Worm (Caenorhabditis elegans): ENCODE measurements around the gene skp-1.

skp-1 gene

ce11 chrV:11615948-11616681 is 29.2 kb upstream of the skp-1 start, which contains the start of gene nlp-24:
nlp-24 (plus strand) TSS chrV:11616376.
- TF ChIP-seq swsn-7 (tag; optimal IDR thresholded peaks at IDR 0.05): no peak
- peak; percentile 3 to 8 for TF ChIP-seq lsy-2 (tag; optimal IDR thresholded peaks at IDR 0.05)
- TF ChIP-seq blmp-1 (tag; optimal IDR thresholded peaks at IDR 0.05): peak; percentile 59
- TF ChIP-seq lin-35 (GFP tag; optimal IDR thresholded peaks at IDR 0.05): peak in 1 of 2 experiments; percentile 24
- peak; percentile 72 for TF ChIP-seq nhr-71 (tag; optimal IDR thresholded peaks at IDR 0.05)
- TF ChIP-seq lin-14 (GFP tag; optimal IDR thresholded peaks at IDR 0.05): peak; percentile 59
- peak; percentile 98 for TF ChIP-seq nhr-85 (tag)
- TF ChIP-seq F16B12.6 (tag; optimal IDR thresholded peaks at IDR 0.05): no peak
- TF ChIP-seq ceh-88 (GFP tag; IDR thresholded peaks at IDR 0.05): no peak
- no peak for TF ChIP-seq nhr-237 (tag; optimal IDR thresholded peaks at IDR 0.05)
- peak; percentile 33 for TF ChIP-seq nhr-90 (tag; optimal IDR thresholded peaks at IDR 0.05; ENCODE audit: poor library complexity)
- peak in 5 of 6 experiments; percentile 5 to 78 (median 36) for TF ChIP-seq elt-3 (tag; optimal IDR thresholded peaks at IDR 0.05)
- TF ChIP-seq nhr-20 (tag; optimal IDR thresholded peaks at IDR 0.05): peak; percentile 83
- peak; percentile 72 for TF ChIP-seq snu-23 (GFP tag; optimal IDR thresholded peaks at IDR 0.05)
- no peak for TF ChIP-seq efl-1 (optimal IDR thresholded peaks at IDR 0.05)
- TF ChIP-seq efl-1 (GFP tag; optimal IDR thresholded peaks at IDR 0.05 in 1 of 2): peak in 1 of 2 experiments; percentile 33
- TF ChIP-seq hlh-4 (tag; optimal IDR thresholded peaks at IDR 0.05): no peak
- TF ChIP-seq vab-15 (tag; optimal IDR thresholded peaks at IDR 0.05): no peak
- peak; percentile 75 for TF ChIP-seq grh-1 (GFP tag; IDR thresholded peaks at IDR 0.05)
- no peak for TF ChIP-seq lin-13 (GFP tag; optimal IDR thresholded peaks at IDR 0.05)
- TF ChIP-seq tbx-2 (tag; optimal IDR thresholded peaks at IDR 0.05): peak; percentile 12
- TF ChIP-seq dpl-1 (GFP tag; optimal IDR thresholded peaks at IDR 0.05): peak in 1 of 3 experiments; percentile 26
- peak; percentile 31; the same call in 1 of the 2 replicates for TF ChIP-seq nhr-19 (GFP tag; conservative IDR thresholded peaks at IDR 0.05)

DNA sequence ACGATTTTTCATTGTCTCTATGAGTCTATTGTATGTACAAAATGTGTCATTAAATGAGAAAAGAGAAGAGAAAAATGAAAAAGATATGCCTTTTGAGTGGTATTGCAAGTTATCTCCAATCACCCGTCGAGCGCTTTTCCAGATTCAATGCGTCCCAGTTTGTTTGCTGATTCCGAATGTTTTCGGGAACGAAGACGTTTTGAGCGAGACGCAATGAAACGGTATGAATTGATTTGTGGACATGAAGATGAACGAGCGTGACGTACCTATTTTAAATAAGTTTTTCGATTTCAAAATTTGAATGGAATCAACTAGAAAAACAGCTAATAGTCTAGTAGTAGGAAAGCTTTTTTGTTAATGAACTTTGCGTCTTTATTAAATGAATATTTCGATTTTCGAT is 28.5 kb upstream of the skp-1 start:
- TF ChIP-seq efl-3 (GFP tag; optimal IDR thresholded peaks at IDR 0.05) (no peak), nhr-85 (tag) (peak; percentile 62), ama-1 (optimal IDR thresholded peaks at IDR 0.05) (peak; percentile 26), elt-3 (tag; optimal IDR thresholded peaks at IDR 0.05) (peak in 1 of 6 experiments; percentile 22)

DNA sequence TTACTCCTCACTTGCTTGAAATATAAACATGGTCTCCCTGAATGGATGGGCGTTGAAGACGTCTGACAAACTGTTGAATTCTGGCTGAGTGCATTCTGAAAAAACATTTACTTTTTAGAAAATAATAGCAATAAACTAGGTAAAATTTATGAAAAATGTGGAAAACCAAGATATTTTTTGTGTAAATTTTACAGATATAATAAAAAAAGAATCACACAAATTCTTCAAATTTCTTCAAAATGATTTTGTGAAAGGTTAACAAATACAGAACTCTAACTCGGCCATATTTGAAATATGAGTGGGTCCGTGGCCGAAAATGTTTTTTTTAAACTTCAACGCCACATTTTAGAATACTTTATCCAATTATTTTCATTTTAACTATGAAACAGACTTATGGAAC is 27.1 kb upstream of the skp-1 start, which contains the start of gene glb-15:
Gene glb-15, minus strand, starts transcription at position 101 of the 400 bp plus-strand sequence.
- TF ChIP-seq mef-2 (tag; optimal IDR thresholded peaks at IDR 0.05) (no peak), unc-86 (tag; optimal IDR thresholded peaks at IDR 0.05) (no peak), nhr-85 (tag) (no peak), zag-1 (tag; optimal IDR thresholded peaks at IDR 0.05) (no peak), mdl-1 (tag; optimal IDR thresholded peaks at IDR 0.05) (no peak), pag-3 (tag; optimal IDR thresholded peaks at IDR 0.05; ENCODE audit: borderline replicate concordance, insufficient read depth) (no peak), ets-5 (GFP tag; IDR thresholded peaks at IDR 0.05) (no peak), lin-35 (GFP tag; optimal IDR thresholded peaks at IDR 0.05) (no peak), jun-1 (tag; optimal IDR thresholded peaks at IDR 0.05) (no peak), ztf-4 (tag; optimal IDR thresholded peaks at IDR 0.05) (no peak), C34B4.2 (tag; optimal IDR thresholded peaks at IDR 0.05) (no peak), snu-23 (GFP tag; optimal IDR thresholded peaks at IDR 0.05) (no peak), lin-13 (GFP tag; optimal IDR thresholded peaks at IDR 0.05) (no peak), zip-4 (GFP tag; optimal IDR thresholded peaks at IDR 0.05) (no peak)

DNA sequence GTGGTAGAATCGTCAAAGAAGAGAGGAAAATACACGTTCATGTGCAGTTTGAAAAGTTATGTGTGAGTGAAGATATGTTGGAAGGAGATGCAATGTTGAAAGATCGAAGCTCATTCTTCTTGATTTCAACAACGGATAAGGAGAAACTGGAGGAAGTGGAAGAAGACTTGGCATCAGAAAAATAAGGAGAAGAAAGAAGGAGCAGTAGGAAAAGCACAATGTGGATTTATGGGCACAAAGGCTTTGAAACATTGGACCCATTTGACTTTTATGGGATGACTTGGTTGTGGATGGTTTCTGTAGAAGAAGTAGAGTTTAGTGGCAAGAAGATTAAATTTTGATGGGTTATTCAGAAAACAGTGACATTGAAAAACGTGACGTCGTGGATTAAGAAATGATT is 25.2 kb upstream of the skp-1 start:
- TF ChIP-seq snu-23 (GFP tag; optimal IDR thresholded peaks at IDR 0.05) (no peak), lin-14 (GFP tag; optimal IDR thresholded peaks at IDR 0.05) (peak; percentile 1), C16A3.4 (tag; optimal IDR thresholded peaks at IDR 0.05) (no peak), zag-1 (tag; optimal IDR thresholded peaks at IDR 0.05) (no peak), mab-9 (GFP tag; IDR thresholded peaks at IDR 0.05) (0 out of 2 replicates have a peak, but pooled peaks have one; percentile 14)
